Fruit fly (Drosophila melanogaster) whole organism, adult: ENCODE data around the gene CG8925.
A peak's percentile ranks its signal among the peaks of the same experiment; 100 is the strongest.

Experiments used
- CG11617 ChIP-seq: fragments of 200-800 bp; sonication (Bioruptor generic); optimal IDR thresholded peaks from 2 replicates; lab custom pipeline; 2017; ENCODE audit warnings: mild to moderate bottlenecking, missing biosample characterization, missing genetic modification reagents, missing genetic modification characterization
- CG12768 ChIP-seq: fragments of 200-800 bp; sonication (Bioruptor generic); optimal IDR thresholded peaks from 2 replicates; lab custom pipeline; 2017; ENCODE audit warnings: missing biosample characterization, missing genetic modification characterization, mild to moderate bottlenecking, moderate library complexity, missing genetic modification reagents
- CG14711 ChIP-seq: fragments of 200-800 bp; sonication (Bioruptor generic); optimal IDR thresholded peaks from 2 replicates; lab custom pipeline; 2018; ENCODE audit warnings: missing biosample characterization, mild to moderate bottlenecking, missing genetic modification characterization, moderate library complexity
- CG1620 ChIP-seq: fragments of 200-800 bp; sonication (Bioruptor generic); optimal IDR thresholded peaks from 2 replicates; lab custom pipeline; 2016; ENCODE audit warnings: missing biosample characterization, missing genetic modification characterization
- CG33017 ChIP-seq: fragments of 200-800 bp; sonication (Bioruptor generic); optimal IDR thresholded peaks from 2 replicates; lab custom pipeline; 2018; ENCODE audit warnings: missing biosample characterization, mild to moderate bottlenecking, missing genetic modification characterization, moderate library complexity
- CG5204 ChIP-seq: fragments of 200-800 bp; sonication (Bioruptor generic); optimal IDR thresholded peaks from 2 replicates; lab custom pipeline; 2016; ENCODE audit warnings: missing biosample characterization, missing genetic modification characterization
- CG7045 ChIP-seq: fragments of 200-800 bp; sonication (Bioruptor generic); optimal IDR thresholded peaks from 2 replicates; lab custom pipeline; 2017; ENCODE audit warnings: missing biosample characterization, mild to moderate bottlenecking, missing genetic modification characterization
- CG7101 ChIP-seq: fragments of 200-800 bp; sonication (Bioruptor generic); optimal IDR thresholded peaks from 2 replicates; lab custom pipeline; 2018; ENCODE audit warnings: missing biosample characterization, mild to moderate bottlenecking, missing genetic modification characterization, moderate library complexity
- Clk ChIP-seq: fragments of 200-800 bp; sonication (Bioruptor generic); optimal IDR thresholded peaks from 2 replicates; lab custom pipeline; 2017; ENCODE audit warnings: missing biosample characterization, missing genetic modification characterization
- Crg-1 ChIP-seq: fragments of 200-800 bp; sonication (Bioruptor generic); optimal IDR thresholded peaks from 2 replicates; lab custom pipeline; 2016; ENCODE audit warnings: missing biosample characterization, missing genetic modification characterization
- Hr96 ChIP-seq: fragments of 200-800 bp; sonication (Bioruptor generic); optimal IDR thresholded peaks from 2 replicates; lab custom pipeline; 2016; ENCODE audit warnings: missing biosample characterization, missing genetic modification characterization
- Mnt ChIP-seq: fragments of 200-800 bp; sonication (Bioruptor generic); optimal IDR thresholded peaks from 2 replicates; lab custom pipeline; 2016; ENCODE audit warnings: missing biosample characterization, mild to moderate bottlenecking, missing genetic modification characterization
- bab1 ChIP-seq: fragments of 200-800 bp; sonication (Bioruptor generic); optimal IDR thresholded peaks from 3 replicates; lab custom pipeline; 2019; ENCODE audit warnings: missing biosample characterization, mild to moderate bottlenecking, missing genetic modification characterization, moderate library complexity
- cic ChIP-seq: fragments of 200-800 bp; sonication (Bioruptor generic); optimal IDR thresholded peaks from 2 replicates; lab custom pipeline; 2017; ENCODE audit warnings: missing biosample characterization, mild to moderate bottlenecking, missing genetic modification characterization, moderate library complexity
- cnc ChIP-seq, 2 experiments: fragments of >200 bp; optimal IDR thresholded peaks; 2 replicates each; lab custom pipeline; 2017
- kay ChIP-seq: fragments of 200-800 bp; sonication (Bioruptor generic); peaks from one replicate; lab custom pipeline; 2016; ENCODE audit warnings: missing biosample characterization, missing genetic modification characterization, borderline replicate concordance
- ovo ChIP-seq: fragments of 200-800 bp; sonication (Bioruptor generic); optimal IDR thresholded peaks from 2 replicates; lab custom pipeline; 2016; ENCODE audit warnings: missing biosample characterization, missing genetic modification characterization
- pad ChIP-seq: fragments of 200-800 bp; sonication (Bioruptor generic); optimal IDR thresholded peaks from 3 replicates; lab custom pipeline; 2017; ENCODE audit warnings: missing biosample characterization, missing genetic modification characterization, mild to moderate bottlenecking, moderate library complexity, missing genetic modification reagents
- tj ChIP-seq: fragments of 200-800 bp; sonication (Bioruptor generic); optimal IDR thresholded peaks from 3 replicates; lab custom pipeline; 2017; ENCODE audit warnings: missing biosample characterization, mild to moderate bottlenecking, missing genetic modification characterization, moderate library complexity
- toe ChIP-seq: fragments of 200-800 bp; sonication (Bioruptor generic); optimal IDR thresholded peaks from 2 replicates; lab custom pipeline; 2016; ENCODE audit warnings: missing biosample characterization, missing genetic modification characterization

Gene CG8925

DNA sequence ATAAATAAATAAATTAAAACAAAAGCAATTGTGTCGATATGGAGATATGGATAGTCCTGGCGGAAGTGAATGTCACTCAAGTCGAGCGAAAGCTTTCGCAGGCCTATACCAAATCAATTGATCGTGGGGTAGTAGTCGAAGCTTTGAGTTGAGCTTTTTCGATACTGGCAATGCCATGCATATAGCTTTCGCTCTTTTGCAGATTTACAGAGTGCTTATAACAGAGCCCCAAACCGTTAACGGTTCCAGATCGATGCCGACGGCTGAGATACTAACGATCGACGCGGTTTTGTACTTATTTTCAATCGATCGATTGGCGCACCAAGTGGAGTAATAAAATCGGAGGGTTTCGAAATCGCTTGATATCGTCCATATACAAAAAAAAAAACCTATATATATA lies at the start of gene CG8925:
Gene CG8925, plus strand, starts transcription at position 245 of the 400 bp plus-strand sequence.
- TF ChIP-seq Hr96 (GFP tag; lab: Kevin White, UChicago) (no peak), ovo (GFP tag; lab: Kevin White, UChicago) (no peak), CG11617 (GFP tag; lab: Kevin White, UChicago) (no peak), CG14711 (tag; lab: Kevin White, UChicago) (no peak), CG1620 (GFP tag; lab: Kevin White, UChicago) (no peak), toe (no peak), pad (GFP tag; lab: Kevin White, UChicago) (no peak), CG5204 (GFP tag; lab: Kevin White, UChicago) (no peak)

DNA sequence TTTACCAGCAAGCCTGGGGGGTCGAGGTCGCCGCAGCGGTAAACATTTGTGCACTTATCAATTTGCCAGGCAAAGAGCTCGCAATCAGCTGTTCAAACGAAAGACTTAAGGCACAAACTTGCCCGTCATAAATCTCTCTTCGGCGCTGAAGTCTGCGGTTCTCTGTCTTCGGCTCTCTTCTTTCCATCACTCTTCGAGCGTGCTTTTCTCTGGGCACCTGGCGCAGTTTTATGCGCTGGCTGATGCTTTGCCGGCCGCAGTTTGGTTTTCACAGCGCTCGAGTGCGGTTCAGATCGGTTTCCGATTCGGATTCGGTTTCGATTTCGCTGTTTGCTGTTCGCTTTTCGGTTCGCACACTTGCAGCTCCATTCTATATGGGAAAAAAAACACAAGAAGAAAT lies 43.3 kb upstream of the CG8925 start:
- TF ChIP-seq CG1620 (GFP tag; lab: Kevin White, UChicago) (no peak), ovo (GFP tag; lab: Kevin White, UChicago) (no peak), CG14711 (tag; lab: Kevin White, UChicago) (no peak)

DNA sequence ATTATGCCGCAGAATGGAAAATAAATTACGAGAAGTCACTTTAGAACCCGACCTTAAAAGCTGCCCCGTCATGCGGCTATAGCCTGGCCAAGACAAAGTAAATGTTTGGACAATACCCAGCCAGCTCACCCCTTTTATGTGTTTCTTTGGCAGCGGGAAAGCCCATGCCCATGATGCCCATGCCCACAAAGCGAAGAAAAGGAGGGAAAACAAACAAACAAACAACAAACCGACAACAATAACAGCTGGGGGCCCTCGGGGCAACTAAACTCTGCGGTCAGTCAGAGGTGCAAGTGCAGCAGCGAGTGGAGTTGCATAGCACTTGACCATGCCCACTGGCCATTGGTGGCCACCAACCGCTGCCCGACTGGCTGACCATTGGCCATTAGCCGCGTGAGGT lies 36.2 kb upstream of the CG8925 start:
- no peak for TF ChIP-seq CG11617 (GFP tag; lab: Kevin White, UChicago)
- no peak for TF ChIP-seq CG7101 (tag; lab: Kevin White, UChicago)
- TF ChIP-seq cic (GFP tag; lab: Kevin White, UChicago) = no peak
- TF ChIP-seq Mnt (GFP tag; lab: Kevin White, UChicago) = no peak
- TF ChIP-seq tj (GFP tag; lab: Kevin White, UChicago) = no peak
- TF ChIP-seq CG5204 (GFP tag; lab: Kevin White, UChicago) = no peak
- TF ChIP-seq CG1620 (GFP tag; lab: Kevin White, UChicago) = no peak
- no peak for TF ChIP-seq CG14711 (tag; lab: Kevin White, UChicago)
- TF ChIP-seq bab1 = no peak
- no peak for TF ChIP-seq pad (GFP tag; lab: Kevin White, UChicago)
- no peak for TF ChIP-seq Clk (GFP tag; lab: Kevin White, UChicago)

DNA sequence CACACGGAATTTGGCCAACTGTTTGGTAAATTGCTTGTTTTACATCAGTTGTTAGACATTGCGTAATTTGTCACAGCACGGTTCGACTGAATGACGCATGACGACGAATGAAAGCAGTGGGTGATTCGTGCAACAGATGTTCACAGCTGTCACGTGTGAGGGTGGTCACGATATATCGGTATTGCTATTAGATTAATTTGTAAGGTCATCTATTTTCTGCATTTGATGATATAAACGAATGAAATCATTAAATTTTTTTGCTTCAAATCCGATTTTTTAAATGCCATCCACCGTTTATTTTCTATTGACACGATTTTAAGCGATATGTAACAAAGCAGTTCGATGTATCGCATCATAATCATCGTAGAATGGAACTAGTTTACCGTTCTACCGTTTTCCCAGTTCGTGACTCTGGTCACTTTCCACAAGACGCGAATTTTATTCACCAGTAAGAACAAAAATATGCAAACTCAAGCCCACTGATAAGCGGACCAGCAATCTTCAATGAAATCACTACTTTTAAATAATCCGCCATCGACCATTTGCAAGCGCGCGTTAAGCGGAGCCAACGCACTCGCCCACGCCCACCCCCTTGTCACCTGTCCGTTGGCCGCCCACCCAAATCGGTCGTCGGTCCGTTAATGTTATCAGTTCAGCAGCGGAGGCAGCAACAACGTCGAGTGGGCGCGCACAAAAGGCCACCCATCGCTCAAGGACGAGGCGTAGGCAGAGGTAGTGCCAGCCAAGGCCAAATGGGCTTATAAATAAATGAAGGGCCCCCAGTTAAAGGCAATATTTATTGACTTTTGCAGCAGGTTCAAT lies 24.9 kb upstream of the CG8925 start, which contains the start of the genes Mic26-27 and CG5916:
Gene Mic26-27, minus strand, starts transcription at position 224 of the 822 bp plus-strand sequence.
Gene CG5916, plus strand, starts transcription at position 398 of the 822 bp plus-strand sequence.
- TF ChIP-seq CG33017 (tag; lab: Kevin White, UChicago) (peak; percentile 22), tj (GFP tag; lab: Kevin White, UChicago) (peak; percentile 71), kay (GFP tag; lab: Kevin White, UChicago) (no peak), CG14711 (tag; lab: Kevin White, UChicago) (peak; percentile 32), toe (peak; percentile 82), cic (GFP tag; lab: Kevin White, UChicago) (no peak), CG1620 (GFP tag; lab: Kevin White, UChicago) (peak; percentile 73), bab1 (peak; percentile 97), CG7101 (tag; lab: Kevin White, UChicago) (peak; percentile 18), Mnt (GFP tag; lab: Kevin White, UChicago) (peak; percentile 90), CG7045 (GFP tag; lab: Kevin White, UChicago) (peak; percentile 13), CG12768 (no peak), ovo (GFP tag; lab: Kevin White, UChicago) (peak; percentile 85), Crg-1 (GFP tag; lab: Kevin White, UChicago) (peak; percentile 17), Hr96 (GFP tag; lab: Kevin White, UChicago) (peak; percentile 71), CG5204 (GFP tag; lab: Kevin White, UChicago) (peak; percentile 29), CG11617 (GFP tag; lab: Kevin White, UChicago) (peak; percentile 79), cnc (optimal IDR thresholded peaks at IDR 0.05; lab: Kevin White, UChicago) (no peak), pad (GFP tag; lab: Kevin White, UChicago) (peak; percentile 46), Clk (GFP tag; lab: Kevin White, UChicago) (peak; percentile 66)

DNA sequence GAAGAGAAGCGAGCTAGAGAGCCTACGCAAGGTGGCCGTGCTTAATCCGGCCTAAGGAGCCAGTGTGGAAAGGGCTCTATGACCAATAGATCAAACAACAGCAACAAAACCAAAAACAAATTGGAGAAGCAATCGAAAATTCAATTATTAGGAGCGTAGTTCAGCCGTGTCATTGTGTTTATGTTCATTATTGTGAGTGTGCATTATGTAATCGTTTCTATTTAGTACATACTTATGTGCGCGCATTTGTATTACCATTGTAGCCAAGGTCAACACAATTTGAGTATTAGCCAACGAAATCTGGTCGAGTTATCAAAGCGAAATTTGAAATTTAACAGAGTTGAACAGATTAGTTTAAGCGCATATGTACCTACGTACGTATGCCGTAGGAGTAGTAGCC lies 23.1 kb upstream of the CG8925 start:
- no peak for TF ChIP-seq cic (GFP tag; lab: Kevin White, UChicago)
- no peak for TF ChIP-seq kay (GFP tag; lab: Kevin White, UChicago)
- TF ChIP-seq Crg-1 (GFP tag; lab: Kevin White, UChicago) = no peak
- TF ChIP-seq toe = no peak
- no peak for TF ChIP-seq CG11617 (GFP tag; lab: Kevin White, UChicago)
- TF ChIP-seq tj (GFP tag; lab: Kevin White, UChicago) = no peak
- no peak for TF ChIP-seq cnc (optimal IDR thresholded peaks at IDR 0.05; lab: Kevin White, UChicago)
- TF ChIP-seq Clk (GFP tag; lab: Kevin White, UChicago) = no peak
- no peak for TF ChIP-seq Hr96 (GFP tag; lab: Kevin White, UChicago)

DNA sequence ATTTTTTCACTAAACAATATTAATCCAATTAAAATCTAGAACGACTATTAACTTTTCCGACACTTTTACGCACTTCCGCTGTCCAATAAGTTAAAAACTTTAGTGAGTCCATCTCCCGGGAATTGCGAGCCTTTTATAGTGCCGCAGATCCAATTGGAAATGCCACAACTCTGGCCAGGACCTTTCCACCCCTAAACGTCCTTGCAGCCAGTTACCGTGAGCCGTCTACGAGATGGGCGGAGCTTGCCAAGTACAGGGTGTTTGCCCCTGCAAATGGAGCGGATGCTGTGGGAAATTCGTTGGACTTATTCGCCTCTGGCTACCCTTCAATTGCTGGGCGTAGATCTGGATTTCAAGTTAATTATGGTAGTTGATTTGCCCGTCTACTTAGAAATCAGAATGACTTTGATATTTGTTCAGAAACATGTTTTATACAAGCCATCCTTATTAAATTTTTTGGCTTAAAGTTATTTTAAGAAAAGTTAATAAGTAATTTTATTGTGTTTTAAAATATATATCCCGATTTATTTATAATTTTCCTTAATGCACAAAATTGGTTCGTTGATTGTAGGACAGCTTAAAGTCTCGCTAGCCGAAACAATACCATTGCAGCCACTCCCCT lies 20.4 kb upstream of the CG8925 start, which contains the start of gene Fer2:
Gene Fer2, minus strand, starts transcription at position 74 of the 622 bp plus-strand sequence.
- TF ChIP-seq tj (GFP tag; lab: Kevin White, UChicago) = no peak
